Worm (Caenorhabditis elegans): ENCODE measurements around the gene lpl-1.

Gene lpl-1

DNA sequence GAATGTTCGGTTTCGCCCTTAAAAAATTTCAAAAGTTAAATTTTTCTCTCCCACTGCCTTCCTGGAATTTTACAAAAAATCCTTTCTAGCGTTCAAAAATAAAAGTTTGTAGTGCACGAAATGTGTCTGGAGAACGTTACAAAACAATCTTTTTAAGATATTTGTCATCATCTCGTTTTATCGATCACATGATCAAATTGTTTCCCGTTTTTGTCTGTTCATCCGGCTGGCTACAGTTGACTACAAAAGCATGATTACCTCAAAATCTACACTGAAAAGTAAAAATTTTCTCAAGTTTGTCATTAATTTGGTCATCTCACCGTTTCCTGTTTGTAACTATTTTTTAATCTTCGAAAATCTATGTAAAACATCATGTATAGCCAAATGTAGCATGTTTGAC, 42.8 kb downstream of the lpl-1 start:
- peak; percentile 30 for TF ChIP-seq nhr-25 (tag; optimal IDR thresholded peaks at IDR 0.05)
- TF ChIP-seq nhr-10 (tag; optimal IDR thresholded peaks at IDR 0.05): no peak
- TF ChIP-seq unc-55 (GFP tag; optimal IDR thresholded peaks at IDR 0.05): no peak
- TF ChIP-seq lsy-2 (tag; optimal IDR thresholded peaks at IDR 0.05): no peak

ce11 chrIV:9045252-9045651, 48.6 kb downstream of the lpl-1 start, which contains the start of gene Y73F4A.1:
Y73F4A.1 (minus strand) TSS chrIV:9045352.
- no peak for TF ChIP-seq ama-1 (optimal IDR thresholded peaks at IDR 0.05)
- TF ChIP-seq F13H6.1 (tag; optimal IDR thresholded peaks at IDR 0.05): no peak
- no peak for TF ChIP-seq alr-1 (tag; optimal IDR thresholded peaks at IDR 0.05)
- no peak for TF ChIP-seq sem-4 (tag; optimal IDR thresholded peaks at IDR 0.05)
- TF ChIP-seq nhr-10 (tag; optimal IDR thresholded peaks at IDR 0.05): no peak
- TF ChIP-seq unc-62 (GFP tag; optimal IDR thresholded peaks at IDR 0.05): no peak

- TF ChIP-seq nhr-129 (tag; optimal IDR thresholded peaks at IDR 0.05) (peak; percentile 23), unc-62 (GFP tag; optimal IDR thresholded peaks at IDR 0.05) (no peak), fos-1 (tag; optimal IDR thresholded peaks at IDR 0.05) (no peak), ZK546.5 (tag; optimal IDR thresholded peaks at IDR 0.05) (no peak), unc-39 (tag; optimal IDR thresholded peaks at IDR 0.05) (no peak), F13H6.1 (tag; optimal IDR thresholded peaks at IDR 0.05) (peak; percentile 17), peb-1 (tag; optimal IDR thresholded peaks at IDR 0.05) (no peak)
These were observed 50.6 kb downstream of the lpl-1 start, which contains the start of gene Y73F4A.2 for ce11 chrIV:9043224-9043623. Y73F4A.2 (minus strand) TSS chrIV:9043347.
